Worm (Caenorhabditis elegans): ENCODE measurements around the gene BE0003N10.6.
A peak's percentile ranks its signal among the peaks of the same experiment; 100 is the strongest.

Gene BE0003N10.6

ce11 chrIII:1008091-1008490 is 51.8 kb downstream of the BE0003N10.6 start, which contains the start of gene clc-27 (continued):
- no peak for TF ChIP-seq tag-97 (GFP tag; IDR thresholded peaks at IDR 0.05)
- no peak for TF ChIP-seq spr-1 (tag; optimal IDR thresholded peaks at IDR 0.05)
- no peak for TF ChIP-seq snpc-1.2 (GFP tag; IDR thresholded peaks at IDR 0.05)
- TF ChIP-seq unc-62 (GFP tag; optimal IDR thresholded peaks at IDR 0.05 in 1 of 2), result peak in 1 of 2 experiments; percentile 31
- no peak for TF ChIP-seq unc-62 (tag; optimal IDR thresholded peaks at IDR 0.05)
- TF ChIP-seq ceh-44 (GFP tag; IDR thresholded peaks at IDR 0.05), result no peak

DNA sequence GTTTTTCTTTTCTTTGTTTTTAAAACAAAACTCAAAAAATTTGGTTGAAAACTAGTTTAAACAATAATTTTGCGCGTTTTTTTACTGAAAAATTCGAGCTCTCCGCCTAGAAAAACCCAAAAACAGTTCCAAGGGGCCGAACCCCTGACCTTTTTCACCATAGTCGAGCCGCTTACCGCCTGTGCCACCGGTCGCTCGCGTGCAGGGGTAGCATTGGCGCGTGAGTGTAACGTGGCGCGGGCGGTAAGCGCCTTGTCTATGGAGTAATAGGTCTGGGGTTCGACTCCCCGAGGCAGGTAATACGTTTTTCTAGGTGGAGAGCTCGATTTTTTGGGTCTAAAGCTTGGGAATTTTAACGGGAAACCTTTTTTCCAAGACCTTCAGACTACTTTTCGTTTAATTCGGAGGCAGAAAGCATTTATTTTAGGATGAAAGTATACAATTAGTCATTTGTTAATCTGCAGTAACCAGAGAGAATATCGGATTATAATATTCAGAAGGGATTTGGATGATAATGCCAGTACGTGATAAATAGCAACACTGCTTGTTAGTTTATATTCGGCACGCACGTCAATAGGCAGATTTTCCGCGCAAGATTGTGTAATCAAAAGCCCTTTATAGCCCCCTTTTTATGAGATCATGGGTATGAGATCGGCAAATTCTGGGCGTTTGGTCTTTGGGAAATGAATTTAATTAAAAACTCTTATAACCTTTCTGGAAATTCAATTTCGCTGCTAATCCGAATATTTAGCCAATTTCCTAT is 52.5 kb downstream of the BE0003N10.6 start:
- TF ChIP-seq nhr-11 (tag; optimal IDR thresholded peaks at IDR 0.05), result peak; percentile 4
- no peak for TF ChIP-seq hif-1 (tag; optimal IDR thresholded peaks at IDR 0.05)
- TF ChIP-seq lin-15B (tag; optimal IDR thresholded peaks at IDR 0.05), result no peak
- no peak for TF ChIP-seq zfp-2 (tag; optimal IDR thresholded peaks at IDR 0.05)
- no peak for TF ChIP-seq dmd-8 (GFP tag; IDR thresholded peaks at IDR 0.05)
- TF ChIP-seq unc-130 (GFP tag; optimal IDR thresholded peaks at IDR 0.05), result no peak
- peak; percentile 81 for TF ChIP-seq aha-1 (tag)
- TF ChIP-seq set-16 (GFP tag; IDR thresholded peaks at IDR 0.05), result peak; percentile 55
- peak in 1 of 2 experiments; percentile 2 for TF ChIP-seq unc-62 (GFP tag; optimal IDR thresholded peaks at IDR 0.05 in 1 of 2)
- TF ChIP-seq unc-62 (tag; optimal IDR thresholded peaks at IDR 0.05), result no peak
- no peak for TF ChIP-seq lir-3 (tag; optimal IDR thresholded peaks at IDR 0.05)
- TF ChIP-seq dve-1 (tag; optimal IDR thresholded peaks at IDR 0.05; ENCODE audit: insufficient read depth), result no peak
- TF ChIP-seq R02D3.7 (tag; optimal IDR thresholded peaks at IDR 0.05), result no peak
- no peak for TF ChIP-seq dmd-9 (GFP tag; IDR thresholded peaks at IDR 0.05)
- no peak for TF ChIP-seq egl-43 (GFP tag; IDR thresholded peaks at IDR 0.05)
